ENCODE assay signal across 2 fruit fly cellular contexts in genomic region chr3R:31872543-31872942, dm6.
TF ChIP-seq lines count a peak whose summit lies in the region.

No protein-coding gene starts in this region.

- TF ChIP-seq CTCF in whole organism, embryonic (GFP tag; optimal IDR thresholded peaks at IDR 0.05; lab: Kevin White, UChicago), result no peak

TF ChIP-seq in whole organism, adult, 20 proteins besides CTCF, POLR2A, EP300 and RAD21:
- no peak for TF ChIP-seq CG7101 (tag; optimal IDR thresholded peaks at IDR 0.05; lab: Kevin White, UChicago)
- no peak for TF ChIP-seq CG5204 (GFP tag; optimal IDR thresholded peaks at IDR 0.05; lab: Kevin White, UChicago)
- TF ChIP-seq Crg-1 (GFP tag; optimal IDR thresholded peaks at IDR 0.05; lab: Kevin White, UChicago), result no peak
- no peak for TF ChIP-seq CG14711 (tag; optimal IDR thresholded peaks at IDR 0.05; lab: Kevin White, UChicago)
- no peak for TF ChIP-seq pad (GFP tag; optimal IDR thresholded peaks at IDR 0.05; lab: Kevin White, UChicago)
- no peak for TF ChIP-seq CG12768 (GFP tag; optimal IDR thresholded peaks at IDR 0.05; lab: Kevin White, UChicago)
- TF ChIP-seq kay (GFP tag; lab: Kevin White, UChicago; ENCODE audit: borderline replicate concordance), result peak; percentile 67
- TF ChIP-seq bab1 (GFP tag; optimal IDR thresholded peaks at IDR 0.05; lab: Kevin White, UChicago), result no peak

TF ChIP-seq in whole organism, embryonic, 481 proteins besides CTCF, POLR2A, EP300 and RAD21:
- TF ChIP-seq dpn (GFP tag; optimal IDR thresholded peaks at IDR 0.05; lab: Kevin White, UChicago) (no peak), NFAT (GFP tag; IDR thresholded peaks at IDR 0.05; lab: Robert Waterston, UW) (0 out of 2 replicates have a peak, but pooled peaks have one; percentile 5), Neu2 (GFP tag; optimal IDR thresholded peaks at IDR 0.05; lab: Kevin White, UChicago; ENCODE audit: borderline replicate concordance) (peak; percentile 64), D (optimal IDR thresholded peaks at IDR 0.05; lab: Kevin White, UChicago) (peak; percentile 61), D (GFP tag; optimal IDR thresholded peaks at IDR 0.05; lab: Kevin White, UChicago) (no peak), tll (GFP tag; optimal IDR thresholded peaks at IDR 0.05; lab: Kevin White, UChicago) (peak in 1 of 2 experiments; percentile 69)

Comparison
In these comparisons a context has a peak if more than half of its experiments do, and no peak if none do; other contexts are left out.
1. Of the 1 proteins assayed by ChIP-seq in both whole organism, embryonic and whole organism, adult: peak only in whole organism, embryonic: none; only in whole organism, adult: kay; in both: none; in neither: 0.